Fruit fly (Drosophila melanogaster): ENCODE data around the gene CG7903.

CG7903 gene

dm6 chr3R:30009173-30009572 lies 14.1 kb upstream of the CG7903 start, which contains the start of gene CG7912:
Gene CG7912, minus strand, starts transcription at chr3R:30009189.
- TF ChIP-seq foxo (GFP tag; optimal IDR thresholded peaks at IDR 0.05) (no peak), Vsx2 (GFP tag; optimal IDR thresholded peaks at IDR 0.05; ENCODE audit: partially characterized antibody) (no peak), psq (GFP tag; optimal IDR thresholded peaks at IDR 0.05) (no peak), Myc (optimal IDR thresholded peaks at IDR 0.05) (no peak), Rel (GFP tag; optimal IDR thresholded peaks at IDR 0.05) (no peak), Rel (tag; optimal IDR thresholded peaks at IDR 0.05) (no peak), usp (GFP tag; optimal IDR thresholded peaks at IDR 0.05) (no peak), woc (GFP tag; optimal IDR thresholded peaks at IDR 0.05) (no peak), GATAd (GFP tag; optimal IDR thresholded peaks at IDR 0.05) (no peak), h (GFP tag; optimal IDR thresholded peaks at IDR 0.05) (no peak), Dfd (GFP tag; optimal IDR thresholded peaks at IDR 0.05) (no peak), pan (optimal IDR thresholded peaks at IDR 0.05) (no peak), rgr (GFP tag; optimal IDR thresholded peaks at IDR 0.05) (no peak), ey (GFP tag; optimal IDR thresholded peaks at IDR 0.05) (no peak), N (GFP tag; optimal IDR thresholded peaks at IDR 0.05) (no peak), brk (GFP tag; optimal IDR thresholded peaks at IDR 0.05) (no peak)

- TF ChIP-seq sv (GFP tag; optimal IDR thresholded peaks at IDR 0.05), result no peak
- peak in 1 of 2 experiments; percentile 2 for TF ChIP-seq foxo (GFP tag; optimal IDR thresholded peaks at IDR 0.05)
- no peak for TF ChIP-seq h (GFP tag; optimal IDR thresholded peaks at IDR 0.05)
These were observed 10.4 kb upstream of the CG7903 start for dm6 chr3R:30005332-30005979.

dm6 chr3R:30004648-30005047 lies 9.6 kb upstream of the CG7903 start, which contains the start of the genes Nlp and Nph:
Gene Nlp, plus strand, starts transcription at chr3R:30004785.
Gene Nph, minus strand, starts transcription at chr3R:30004861.
- TF ChIP-seq pan (optimal IDR thresholded peaks at IDR 0.05), result no peak
- peak; percentile 25 for TF ChIP-seq psq (GFP tag; optimal IDR thresholded peaks at IDR 0.05)
- no peak for TF ChIP-seq jim (GFP tag; optimal IDR thresholded peaks at IDR 0.05)
- peak; percentile 39 for TF ChIP-seq br (GFP tag; optimal IDR thresholded peaks at IDR 0.05)
- TF ChIP-seq dmrt93B (GFP tag; optimal IDR thresholded peaks at IDR 0.05), result no peak
- TF ChIP-seq Sp1 (GFP tag; optimal IDR thresholded peaks at IDR 0.05), result peak; percentile 37
- peak; percentile 76 for TF ChIP-seq Myc (optimal IDR thresholded peaks at IDR 0.05)
- TF ChIP-seq CG32264 (GFP tag; optimal IDR thresholded peaks at IDR 0.05), result no peak
- peak; percentile 0 for TF ChIP-seq OdsH (GFP tag; optimal IDR thresholded peaks at IDR 0.05)
- no peak for TF ChIP-seq Rel (GFP tag; optimal IDR thresholded peaks at IDR 0.05)
- peak; percentile 36 for TF ChIP-seq Rel (tag; optimal IDR thresholded peaks at IDR 0.05)
- TF ChIP-seq dl (GFP tag; optimal IDR thresholded peaks at IDR 0.05; ENCODE audit: insufficient read depth in 1 of 2, partially characterized antibody in 2 of 2), result no peak
- no peak for TF ChIP-seq Hr78 (GFP tag; optimal IDR thresholded peaks at IDR 0.05)
- TF ChIP-seq sv (GFP tag; optimal IDR thresholded peaks at IDR 0.05), result no peak
- peak; percentile 54 for TF ChIP-seq h (GFP tag; optimal IDR thresholded peaks at IDR 0.05)
- TF ChIP-seq Vsx2 (GFP tag; optimal IDR thresholded peaks at IDR 0.05; ENCODE audit: partially characterized antibody), result no peak
- TF ChIP-seq woc (GFP tag; optimal IDR thresholded peaks at IDR 0.05), result no peak
- TF ChIP-seq GATAd (GFP tag; optimal IDR thresholded peaks at IDR 0.05), result no peak
- TF ChIP-seq foxo (GFP tag; optimal IDR thresholded peaks at IDR 0.05), result peak in 1 of 2 experiments; percentile 18
- no peak for TF ChIP-seq Jra (GFP tag; optimal IDR thresholded peaks at IDR 0.05)
- TF ChIP-seq CrebA (GFP tag; optimal IDR thresholded peaks at IDR 0.05; ENCODE audit: borderline replicate concordance), result no peak
- TF ChIP-seq rgr (GFP tag; optimal IDR thresholded peaks at IDR 0.05), result peak; percentile 50
- no peak for TF ChIP-seq dsf (GFP tag; optimal IDR thresholded peaks at IDR 0.05; ENCODE audit: borderline replicate concordance)
- TF ChIP-seq HLH106 (tag; optimal IDR thresholded peaks at IDR 0.05), result peak; percentile 29
- no peak for TF ChIP-seq ey (GFP tag; optimal IDR thresholded peaks at IDR 0.05)

- TF ChIP-seq GATAd (GFP tag; optimal IDR thresholded peaks at IDR 0.05), result no peak
- TF ChIP-seq CrebA (GFP tag; optimal IDR thresholded peaks at IDR 0.05; ENCODE audit: borderline replicate concordance), result no peak
- TF ChIP-seq rgr (GFP tag; optimal IDR thresholded peaks at IDR 0.05), result no peak
- no peak for TF ChIP-seq pan (optimal IDR thresholded peaks at IDR 0.05)
- no peak for TF ChIP-seq Mio (GFP tag; optimal IDR thresholded peaks at IDR 0.05)
- TF ChIP-seq Sp1 (GFP tag; optimal IDR thresholded peaks at IDR 0.05), result no peak
- TF ChIP-seq ey (GFP tag; optimal IDR thresholded peaks at IDR 0.05), result no peak
- TF ChIP-seq Jra (GFP tag; optimal IDR thresholded peaks at IDR 0.05), result no peak
- no peak for TF ChIP-seq brk (GFP tag; optimal IDR thresholded peaks at IDR 0.05)
- no peak for TF ChIP-seq Rel (GFP tag; optimal IDR thresholded peaks at IDR 0.05)
- no peak for TF ChIP-seq Rel (tag; optimal IDR thresholded peaks at IDR 0.05)
- no peak for TF ChIP-seq Dfd (GFP tag; optimal IDR thresholded peaks at IDR 0.05)
- no peak for TF ChIP-seq lola (GFP tag; optimal IDR thresholded peaks at IDR 0.05)
- TF ChIP-seq Abd-B (GFP tag; optimal IDR thresholded peaks at IDR 0.05), result no peak
- no peak for TF ChIP-seq N (GFP tag; optimal IDR thresholded peaks at IDR 0.05)
- TF ChIP-seq sv (GFP tag; optimal IDR thresholded peaks at IDR 0.05), result no peak
- TF ChIP-seq jim (GFP tag; optimal IDR thresholded peaks at IDR 0.05), result no peak
- TF ChIP-seq OdsH (GFP tag; optimal IDR thresholded peaks at IDR 0.05), result no peak
- TF ChIP-seq CG9705 (GFP tag; optimal IDR thresholded peaks at IDR 0.05), result no peak
- TF ChIP-seq Hr78 (GFP tag; optimal IDR thresholded peaks at IDR 0.05), result no peak
- TF ChIP-seq Hr83 (GFP tag; optimal IDR thresholded peaks at IDR 0.05; ENCODE audit: poor library complexity, severe bottlenecking), result no peak
These were observed 5.3 kb upstream of the CG7903 start, which contains the start of gene Tace for dm6 chr3R:30000286-30000685. Gene Tace, plus strand, starts transcription at chr3R:30000530.
